Worm (Caenorhabditis elegans): Measurements from ENCODE around the gene C47E12.12.

- TF ChIP-seq snpc-4 (tag; optimal IDR thresholded peaks at IDR 0.05) (no peak), pha-4 (tag; optimal IDR thresholded peaks at IDR 0.05) (no peak), unc-120 (tag; optimal IDR thresholded peaks at IDR 0.05; ENCODE audit: poor library complexity, severe bottlenecking) (no peak), lsy-2 (tag; optimal IDR thresholded peaks at IDR 0.05) (no peak), ceh-43 (GFP tag; optimal IDR thresholded peaks at IDR 0.05) (no peak), nhr-76 (tag; optimal IDR thresholded peaks at IDR 0.05) (no peak), unc-39 (tag; optimal IDR thresholded peaks at IDR 0.05) (no peak), flh-1 (GFP tag; optimal IDR thresholded peaks at IDR 0.05) (no peak), nhr-12 (tag; optimal IDR thresholded peaks at IDR 0.05) (no peak), nhr-28 (tag; optimal IDR thresholded peaks at IDR 0.05) (no peak), nhr-237 (tag; optimal IDR thresholded peaks at IDR 0.05) (no peak), nhr-2 (tag; optimal IDR thresholded peaks at IDR 0.05) (no peak), M03D4.4 (tag; optimal IDR thresholded peaks at IDR 0.05) (no peak)
These were observed 29.2 kb upstream of the C47E12.12 start, which contains the start of gene C47E12.3 for ce11 chrIV:10001748-10002147.

Data from whole organism, mixed stage, embryonic.